Worm (Caenorhabditis elegans) whole organism, L3 larva: ENCODE measurements around the gene lgc-1.

Experiments
- aly-2 ChIP-seq: fragments of 150-350 bp; optimal IDR thresholded peaks from 2 replicates; lab custom pipeline; 2014; ENCODE audit warnings: missing biosample characterization, missing genetic modification characterization
- nhr-11 ChIP-seq: fragments of 150-350 bp; optimal IDR thresholded peaks from 2 replicates; lab custom pipeline; 2014; ENCODE audit warnings: missing biosample characterization, missing genetic modification characterization
- nhr-237 ChIP-seq: fragments of 150-350 bp; optimal IDR thresholded peaks from 2 replicates; lab custom pipeline; 2014; ENCODE audit warnings: missing biosample characterization, missing genetic modification characterization
- nhr-28 ChIP-seq: fragments of 150-350 bp; optimal IDR thresholded peaks from 2 replicates; lab custom pipeline; 2014; ENCODE audit warnings: missing biosample characterization, missing genetic modification characterization
- tbx-2 ChIP-seq: sonication (generic microtip); optimal IDR thresholded peaks from 2 replicates; lab custom pipeline; 2016; ENCODE audit warnings: mild to moderate bottlenecking, missing genetic modification characterization, missing compliant biosample characterization
- unc-39 ChIP-seq: sonication (generic microtip); optimal IDR thresholded peaks from 4 replicates; lab custom pipeline; 2017; ENCODE audit warnings: missing biosample characterization, missing genetic modification characterization

- TF ChIP-seq aly-2 (tag; lab: Kevin White, UChicago) (no peak), nhr-11 (tag; lab: Kevin White, UChicago) (no peak), unc-39 (tag; lab: Kevin White, UChicago) (no peak), tbx-2 (no peak), nhr-28 (tag; lab: Kevin White, UChicago) (no peak), nhr-237 (tag; lab: Kevin White, UChicago) (no peak)
These were observed 29.7 kb downstream of the lgc-1 start, which contains the start of gene Y45G5AM.3 for ce11 chrV:4164504-4164959.
